Worm (Caenorhabditis elegans) whole organism, L2 larva: ENCODE results near the gene msp-77.
"Not testable (repeated sequence)": the region's sequence is repeated elsewhere in the genome, so short reads cannot be mapped to it uniquely, and the experiment has no call there.

Source experiments
- C34F6.9 ChIP-seq: fragments of 150-350 bp; optimal IDR thresholded peaks from 2 replicates; lab custom pipeline; 2014; ENCODE audit warnings: missing biosample characterization, missing genetic modification characterization
- R02D3.7 ChIP-seq: fragments of 150-350 bp; optimal IDR thresholded peaks from 2 replicates; lab custom pipeline; 2014; ENCODE audit warnings: missing biosample characterization, missing genetic modification characterization
- Y55F3AM.14 ChIP-seq: fragments of 200-800 bp; sonication (Bioruptor generic); optimal IDR thresholded peaks from 2 replicates; lab custom pipeline; 2018; ENCODE audit warnings: mild to moderate bottlenecking, missing genetic modification characterization, missing compliant biosample characterization
- ZK546.5 ChIP-seq: sonication (generic microtip); optimal IDR thresholded peaks from 2 replicates; lab custom pipeline; 2017; ENCODE audit warnings: missing biosample characterization, missing genetic modification characterization
- alr-1 ChIP-seq: fragments of 150-350 bp; optimal IDR thresholded peaks from 2 replicates; lab custom pipeline; 2014; ENCODE audit warnings: missing biosample characterization, missing genetic modification characterization
- ama-1 ChIP-seq: fragments of 150-350 bp; optimal IDR thresholded peaks from 2 replicates; lab custom pipeline; 2018; ENCODE audit warnings: inconsistent platforms
- blmp-1 ChIP-seq: sonication (generic microtip); optimal IDR thresholded peaks from 2 replicates; lab custom pipeline; 2017; ENCODE audit warnings: missing genetic modification characterization, mild to moderate bottlenecking, missing compliant biosample characterization, antibody characterized with exemption, moderate library complexity; ENCODE audit not compliant: insufficient read depth
- ceh-16 ChIP-seq: fragments of 150-350 bp; optimal IDR thresholded peaks from 2 replicates; lab custom pipeline; 2014; ENCODE audit warnings: missing biosample characterization, missing genetic modification characterization
- ceh-82 ChIP-seq: fragments of 150-350 bp; optimal IDR thresholded peaks from 2 replicates; lab custom pipeline; 2014; ENCODE audit warnings: missing biosample characterization, missing genetic modification characterization
- crh-2 ChIP-seq: sonication (generic microtip); optimal IDR thresholded peaks from 2 replicates; lab custom pipeline; 2017; ENCODE audit warnings: missing biosample characterization, missing genetic modification characterization
- dmd-4 ChIP-seq: sonication (generic microtip); optimal IDR thresholded peaks from 2 replicates; lab custom pipeline; 2017; ENCODE audit warnings: missing biosample characterization, missing genetic modification characterization
- egl-27 ChIP-seq: sonication (generic microtip); optimal IDR thresholded peaks from 3 replicates; lab custom pipeline; 2017; ENCODE audit warnings: missing biosample characterization, missing genetic modification reagents, missing genetic modification characterization
- elt-1 ChIP-seq: fragments of 150-350 bp; optimal IDR thresholded peaks from 2 replicates; lab custom pipeline; 2014; ENCODE audit warnings: missing biosample characterization, missing genetic modification characterization
- fos-1 ChIP-seq: fragments of 150-350 bp; optimal IDR thresholded peaks from 2 replicates; lab custom pipeline; 2014; ENCODE audit warnings: missing biosample characterization, missing genetic modification characterization
- gmeb-1 ChIP-seq: fragments of 150-350 bp; optimal IDR thresholded peaks from 2 replicates; lab custom pipeline; 2014; ENCODE audit warnings: missing biosample characterization, missing genetic modification characterization
- lin-11 ChIP-seq: fragments of 150-350 bp; sonication (generic microtip); optimal IDR thresholded peaks from 2 replicates; lab custom pipeline; 2014; ENCODE audit warnings: missing biosample characterization, missing genetic modification characterization, inconsistent platforms, mixed read lengths
- lin-13 ChIP-seq: fragments of 150-350 bp; optimal IDR thresholded peaks from 2 replicates; lab custom pipeline; 2014; ENCODE audit warnings: missing biosample characterization, missing genetic modification reagents, missing genetic modification characterization
- lsy-2 ChIP-seq, 2 experiments: fragments of 150-350 bp in 1 of 2; sonication (generic microtip) in 1 of 2; optimal IDR thresholded peaks; 2 replicates each; lab custom pipeline; 2014 to 2017; ENCODE audit warnings: missing biosample characterization in 2 of 2, missing genetic modification characterization in 2 of 2
- mab-5 ChIP-seq: fragments of 150-350 bp; optimal IDR thresholded peaks from 2 replicates; lab custom pipeline; 2014; ENCODE audit warnings: missing biosample characterization, missing genetic modification characterization
- mdl-1 ChIP-seq, 2 experiments: fragments of 150-350 bp in 1 of 2; sonication (generic microtip) in 1 of 2; optimal IDR thresholded peaks; 2 replicates each; lab custom pipeline; 2017; ENCODE audit warnings: missing biosample characterization in 2 of 2, missing genetic modification characterization in 2 of 2
- nhr-11 ChIP-seq: fragments of 150-350 bp; optimal IDR thresholded peaks from 2 replicates; lab custom pipeline; 2014; ENCODE audit warnings: missing biosample characterization, missing genetic modification characterization
- nhr-12 ChIP-seq: fragments of 150-350 bp; optimal IDR thresholded peaks from 2 replicates; lab custom pipeline; 2014; ENCODE audit warnings: missing biosample characterization, missing genetic modification characterization
- nhr-129 ChIP-seq: fragments of 150-350 bp; optimal IDR thresholded peaks from 2 replicates; lab custom pipeline; 2014; ENCODE audit warnings: missing biosample characterization, missing genetic modification characterization
- nhr-21 ChIP-seq: fragments of 150-350 bp; optimal IDR thresholded peaks from 2 replicates; lab custom pipeline; 2014; ENCODE audit warnings: missing biosample characterization, missing genetic modification characterization
- nhr-25 ChIP-seq: fragments of 150-350 bp; sonication (generic microtip); optimal IDR thresholded peaks from 3 replicates; lab custom pipeline; 2014; ENCODE audit warnings: missing biosample characterization, missing genetic modification characterization
- nhr-6 ChIP-seq: fragments of 150-350 bp; optimal IDR thresholded peaks from 2 replicates; lab custom pipeline; 2014; ENCODE audit warnings: missing biosample characterization, missing genetic modification characterization
- sem-4 ChIP-seq: fragments of 150-350 bp; optimal IDR thresholded peaks from 2 replicates; lab custom pipeline; 2014; ENCODE audit warnings: missing biosample characterization, missing genetic modification reagents, missing genetic modification characterization
- sma-3 ChIP-seq: sonication (generic microtip); optimal IDR thresholded peaks from 2 replicates; lab custom pipeline; 2016; ENCODE audit warnings: missing genetic modification reagents, missing genetic modification characterization, missing compliant biosample characterization
- sma-9 ChIP-seq, 2 experiments: fragments of 150-350 bp in 1 of 2; sonication (generic microtip) in 1 of 2; optimal IDR thresholded peaks; 2 replicates each; lab custom pipeline; 2014 to 2016; ENCODE audit warnings: missing genetic modification characterization in 2 of 2, mild to moderate bottlenecking in 1 of 2, missing biosample characterization in 1 of 2, missing compliant biosample characterization in 1 of 2, missing genetic modification reagents in 1 of 2, moderate library complexity in 1 of 2
- snpc-4 ChIP-seq: fragments of 150-350 bp; optimal IDR thresholded peaks from 2 replicates; lab custom pipeline; 2014; ENCODE audit warnings: missing biosample characterization, missing genetic modification characterization
- unc-39 ChIP-seq: fragments of 150-350 bp; optimal IDR thresholded peaks from 2 replicates; lab custom pipeline; 2014; ENCODE audit warnings: missing biosample characterization, missing genetic modification characterization
- unc-55 ChIP-seq: fragments of 150-350 bp; sonication (generic microtip); optimal IDR thresholded peaks from 3 replicates; lab custom pipeline; 2014; ENCODE audit warnings: missing biosample characterization, missing genetic modification reagents, missing genetic modification characterization
- zag-1 ChIP-seq: fragments of 150-350 bp; optimal IDR thresholded peaks from 2 replicates; lab custom pipeline; 2014; ENCODE audit warnings: missing biosample characterization, missing genetic modification characterization
- ztf-1 ChIP-seq: fragments of 200-800 bp; sonication (Bioruptor generic); conservative IDR thresholded peaks from 2 replicates; pipeline ENCODE4 v1.3.6; 2022; ENCODE audit warnings: missing genetic modification characterization, missing compliant biosample characterization
- ztf-11 ChIP-seq: sonication (generic microtip); optimal IDR thresholded peaks from 2 replicates; lab custom pipeline; 2017; ENCODE audit warnings: missing biosample characterization, missing genetic modification characterization
- ztf-4 ChIP-seq: fragments of 150-350 bp; optimal IDR thresholded peaks from 2 replicates; lab custom pipeline; 2014; ENCODE audit warnings: missing biosample characterization, missing genetic modification characterization

The msp-77 gene

DNA sequence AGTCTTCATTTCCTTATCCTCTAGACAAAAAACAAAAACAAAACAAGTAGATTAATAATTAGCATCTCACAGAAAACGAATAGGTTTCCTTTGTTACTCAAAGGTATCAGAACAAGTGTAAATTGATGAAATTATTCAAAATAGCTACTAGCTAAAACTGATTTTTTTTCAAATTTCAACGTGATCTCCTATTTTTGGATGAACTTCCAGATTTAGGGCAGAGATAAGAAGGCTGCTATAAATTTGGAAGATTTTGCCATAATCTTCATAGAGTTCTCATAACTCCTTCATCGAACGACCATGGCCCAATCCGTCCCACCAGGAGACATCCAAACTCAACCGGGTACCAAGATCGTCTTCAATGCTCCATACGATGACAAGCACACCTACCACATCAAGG, at the start of gene msp-77:
msp-77 (plus strand) TSS at position 301 of the 400 bp plus-strand sequence.
- TF ChIP-seq nhr-21, nhr-129, sem-4 (tag; lab: Kevin White, UChicago): not testable (repeated sequence)

DNA sequence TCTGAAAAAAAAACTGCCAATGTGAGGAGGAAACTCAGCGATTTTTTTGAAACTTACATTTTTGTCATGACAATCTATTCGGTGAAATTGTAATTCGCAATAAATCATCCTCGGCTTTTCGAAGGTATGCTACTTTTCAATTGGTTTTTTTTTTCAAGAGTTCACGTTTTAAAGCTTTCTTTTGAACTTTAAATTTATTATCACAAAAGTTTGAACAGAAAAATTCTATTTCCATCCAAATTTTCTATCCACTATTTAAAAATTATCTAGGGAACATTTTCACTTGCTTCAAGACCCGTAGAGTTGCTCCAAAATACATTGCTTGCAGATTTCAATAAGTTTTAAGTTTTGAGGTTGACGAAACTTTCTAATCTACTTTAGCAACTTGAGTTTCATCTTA, 47.9 kb upstream of the msp-77 start, which contains the start of gene K07F5.6:
K07F5.6 (minus strand) TSS at position 101 of the 400 bp plus-strand sequence.
- TF ChIP-seq lin-11 (tag; lab: Kevin White, UChicago) (no peak), nhr-25 (tag; lab: Kevin White, UChicago) (no peak), elt-1 (tag; lab: Kevin White, UChicago) (no peak), blmp-1 (no peak), dmd-4 (tag; lab: Kevin White, UChicago) (no peak), egl-27 (no peak), Y55F3AM.14 (no peak), sem-4 (tag; lab: Kevin White, UChicago) (no peak), mab-5 (tag; lab: Kevin White, UChicago) (no peak), C34F6.9 (tag; lab: Kevin White, UChicago) (no peak), unc-55 (GFP tag; lab: Kevin White, UChicago) (no peak), R02D3.7 (no peak), crh-2 (tag; lab: Kevin White, UChicago) (no peak), nhr-129 (tag; lab: Kevin White, UChicago) (no peak)

- TF ChIP-seq blmp-1 (no peak), C34F6.9 (tag; lab: Kevin White, UChicago) (no peak), mdl-1 (tag; optimal IDR thresholded peaks at IDR 0.05; lab: Kevin White, UChicago) (no peak), alr-1 (tag; lab: Kevin White, UChicago) (no peak), lsy-2 (tag; optimal IDR thresholded peaks at IDR 0.05; lab: Kevin White, UChicago) (no peak), lin-13 (no peak), unc-55 (GFP tag; lab: Kevin White, UChicago) (no peak), elt-1 (tag; lab: Kevin White, UChicago) (no peak), unc-39 (tag; lab: Kevin White, UChicago) (no peak)
These were observed 46.4 kb upstream of the msp-77 start, which contains the start of gene K07F5.7 for ce11 chrIV:9848075-9848474. K07F5.7 (minus strand) TSS chrIV:9848175.

DNA sequence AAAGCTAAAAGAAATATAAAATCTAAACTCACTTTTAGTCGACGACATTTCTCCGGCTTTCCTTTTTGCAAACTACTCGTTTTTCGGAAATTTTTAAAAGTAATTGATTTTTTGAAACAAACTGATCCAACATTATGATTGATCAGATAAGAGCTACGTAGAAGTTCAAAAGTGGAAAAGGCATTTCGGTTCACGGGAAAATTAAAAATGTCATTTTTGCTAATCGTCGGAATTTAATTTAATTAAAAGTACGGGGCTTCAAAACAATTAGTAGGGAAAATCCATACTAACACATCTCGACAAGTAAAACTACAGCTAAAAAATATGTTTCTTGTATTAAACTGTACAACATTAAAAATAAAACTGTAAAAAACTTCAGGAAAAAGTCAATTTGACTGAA, 44.8 kb upstream of the msp-77 start, which contains the start of gene K07F5.8:
K07F5.8 (minus strand) TSS at position 101 of the 400 bp plus-strand sequence.
- TF ChIP-seq sem-4 (tag; lab: Kevin White, UChicago) (no peak), gmeb-1 (tag; lab: Kevin White, UChicago) (no peak), dmd-4 (tag; lab: Kevin White, UChicago) (no peak), ztf-11 (no peak), ama-1 (lab: Kevin White, UChicago) (no peak), crh-2 (tag; lab: Kevin White, UChicago) (no peak), C34F6.9 (tag; lab: Kevin White, UChicago) (no peak), mdl-1 (tag; optimal IDR thresholded peaks at IDR 0.05; lab: Kevin White, UChicago) (no peak), elt-1 (tag; lab: Kevin White, UChicago) (no peak), nhr-6 (tag; lab: Kevin White, UChicago) (no peak), egl-27 (no peak), R02D3.7 (no peak), snpc-4 (no peak), ztf-4 (tag; lab: Kevin White, UChicago) (no peak), zag-1 (no peak), unc-39 (tag; lab: Kevin White, UChicago) (no peak), nhr-21 (tag; lab: Kevin White, UChicago) (no peak), ceh-82 (tag; lab: Kevin White, UChicago) (no peak), nhr-11 (tag; lab: Kevin White, UChicago) (no peak), lsy-2 (tag; optimal IDR thresholded peaks at IDR 0.05; lab: Kevin White, UChicago) (no peak)

- TF ChIP-seq sma-3 (GFP tag; lab: Kevin White, UChicago) (no peak), sma-9 (GFP tag; optimal IDR thresholded peaks at IDR 0.05; lab: Kevin White, UChicago) (no peak), sma-9 (tag; optimal IDR thresholded peaks at IDR 0.05; lab: Kevin White, UChicago) (no peak), ztf-11 (no peak), nhr-12 (tag; lab: Kevin White, UChicago) (no peak), lin-13 (no peak), blmp-1 (no peak), ceh-16 (tag; lab: Kevin White, UChicago) (no peak), ztf-1 (GFP tag; lab: Robert Waterston, UW) (no peak), fos-1 (no peak), Y55F3AM.14 (no peak), egl-27 (no peak), ZK546.5 (tag; lab: Kevin White, UChicago) (no peak), snpc-4 (no peak)
- TF ChIP-seq, all 48 proteins: peak for 0
These were observed 43.5 kb upstream of the msp-77 start, which contains the start of gene ssp-10 for ce11 chrIV:9850931-9851330. ssp-10 (minus strand) TSS chrIV:9851031.
